Worm (Caenorhabditis elegans) whole organism, L3 larva: ENCODE results near the gene Y39B6A.25.
A peak's percentile ranks its signal among the peaks of the same experiment; 100 is the strongest.

Source experiments
- ceh-28 ChIP-seq: fragments of 150-350 bp; optimal IDR thresholded peaks from 2 replicates; lab custom pipeline; 2014; ENCODE audit warnings: missing biosample characterization, missing genetic modification reagents, missing genetic modification characterization
- nhr-237 ChIP-seq: fragments of 150-350 bp; optimal IDR thresholded peaks from 2 replicates; lab custom pipeline; 2014; ENCODE audit warnings: missing biosample characterization, missing genetic modification characterization
- pqm-1 ChIP-seq: fragments of 150-350 bp; optimal IDR thresholded peaks from 2 replicates; lab custom pipeline; 2017; ENCODE audit warnings: missing biosample characterization, missing genetic modification characterization, inconsistent platforms

The Y39B6A.25 gene

ce11 chrV:19073169-19073568, 46.9 kb downstream of the Y39B6A.25 start:
- no peak for TF ChIP-seq nhr-237 (tag; lab: Kevin White, UChicago)
- TF ChIP-seq ceh-28 (tag; lab: Kevin White, UChicago), result peak; percentile 85

ce11 chrV:19076141-19076656, 49.9 kb downstream of the Y39B6A.25 start:
- TF ChIP-seq ceh-28 (tag; lab: Kevin White, UChicago), result peak; percentile 85

- peak; percentile 69 for TF ChIP-seq ceh-28 (tag; lab: Kevin White, UChicago)
- no peak for TF ChIP-seq pqm-1
These were observed 50.6 kb downstream of the Y39B6A.25 start for ce11 chrV:19076835-19077234.
